Fruit fly (Drosophila melanogaster) whole organism, prepupa: ENCODE results near the gene CG15570.

Experiments
- Blimp-1 ChIP-seq: fragments of 200-800 bp; sonication (Bioruptor generic); optimal IDR thresholded peaks from 3 replicates; lab custom pipeline; 2017; ENCODE audit warnings: missing biosample characterization, missing genetic modification characterization, mild to moderate bottlenecking, moderate library complexity, missing genetic modification reagents
- CG10631 ChIP-seq: fragments of 200-800 bp; sonication (Bioruptor generic); optimal IDR thresholded peaks from 2 replicates; lab custom pipeline; 2016; ENCODE audit warnings: missing biosample characterization, missing genetic modification characterization
- CG10669 ChIP-seq: fragments of 200-800 bp; sonication (Bioruptor generic); optimal IDR thresholded peaks from 3 replicates; lab custom pipeline; 2018; ENCODE audit warnings: missing biosample characterization, mild to moderate bottlenecking, missing genetic modification characterization, moderate library complexity
- CG11294 ChIP-seq: fragments of 200-800 bp; sonication (Bioruptor generic); IDR thresholded peaks from 2 replicates; pipeline ENCODE4 v1.3.6; 2022; ENCODE audit warnings: missing biosample characterization, missing genetic modification characterization
- CG11762 ChIP-seq: fragments of 200-800 bp; sonication (Bioruptor generic); optimal IDR thresholded peaks from 3 replicates; lab custom pipeline; 2016; ENCODE audit warnings: missing biosample characterization, missing genetic modification characterization; ENCODE audit not compliant: insufficient read depth
- CG11902 ChIP-seq: fragments of 200-800 bp; sonication (Bioruptor generic); optimal IDR thresholded peaks from 3 replicates; lab custom pipeline; 2016; ENCODE audit warnings: missing biosample characterization, missing genetic modification characterization
- CG15336 ChIP-seq: fragments of 200-800 bp; sonication (Bioruptor generic); IDR thresholded peaks from 2 replicates; pipeline ENCODE4 v1.3.6; 2022; ENCODE audit warnings: missing biosample characterization, missing genetic modification characterization
- CG16779 ChIP-seq: fragments of 200-800 bp; sonication (Bioruptor generic); optimal IDR thresholded peaks from 3 replicates; lab custom pipeline; 2017; ENCODE audit warnings: missing biosample characterization, mild to moderate bottlenecking, missing genetic modification characterization
- CG3032 ChIP-seq: fragments of 200-800 bp; optimal IDR thresholded peaks from 2 replicates; lab custom pipeline; 2019; ENCODE audit warnings: missing biosample characterization, mild to moderate bottlenecking, missing genetic modification characterization, moderate library complexity
- CG32006 ChIP-seq: fragments of 200-800 bp; sonication (Bioruptor generic); optimal IDR thresholded peaks from 3 replicates; lab custom pipeline; 2017; ENCODE audit warnings: missing biosample characterization, mild to moderate bottlenecking, missing genetic modification characterization
- CG4318 ChIP-seq: fragments of 200-800 bp; sonication (Bioruptor generic); optimal IDR thresholded peaks from 3 replicates; lab custom pipeline; 2017; ENCODE audit warnings: missing biosample characterization, mild to moderate bottlenecking, missing genetic modification characterization
- CG6163 ChIP-seq: fragments of 200-800 bp; sonication (Bioruptor generic); IDR thresholded peaks from 3 replicates; pipeline ENCODE4 v1.3.6; 2022; ENCODE audit warnings: missing biosample characterization, missing genetic modification characterization
- CG6276 ChIP-seq: fragments of 200-800 bp; sonication (Bioruptor generic); optimal IDR thresholded peaks from 2 replicates; lab custom pipeline; 2017; ENCODE audit warnings: missing biosample characterization, mild to moderate bottlenecking, missing genetic modification characterization
- CG6792 ChIP-seq: fragments of 200-800 bp; sonication (Bioruptor generic); optimal IDR thresholded peaks from 3 replicates; lab custom pipeline; 2016; ENCODE audit warnings: missing biosample characterization, missing genetic modification characterization
- CG6808 ChIP-seq: fragments of 200-800 bp; sonication (Bioruptor generic); optimal IDR thresholded peaks from 3 replicates; lab custom pipeline; 2017; ENCODE audit warnings: missing biosample characterization, missing genetic modification characterization, mild to moderate bottlenecking, moderate library complexity, missing genetic modification reagents
- CG6854 ChIP-seq: fragments of 200-800 bp; sonication (Bioruptor generic); optimal IDR thresholded peaks from 2 replicates; lab custom pipeline; 2017; ENCODE audit warnings: missing biosample characterization, mild to moderate bottlenecking, missing genetic modification characterization
- CG7368 ChIP-seq: fragments of 200-800 bp; sonication (Bioruptor generic); optimal IDR thresholded peaks from 3 replicates; lab custom pipeline; 2016; ENCODE audit warnings: missing biosample characterization, missing genetic modification characterization
- CG8119 ChIP-seq: fragments of 200-800 bp; sonication (Bioruptor generic); IDR thresholded peaks from 3 replicates; pipeline ENCODE4 v1.3.6; 2022; ENCODE audit warnings: missing biosample characterization, missing genetic modification characterization
- CG8632 ChIP-seq: fragments of 200-800 bp; sonication (Bioruptor generic); optimal IDR thresholded peaks from 3 replicates; lab custom pipeline; 2016; ENCODE audit warnings: missing biosample characterization, missing genetic modification characterization
- Eip75B ChIP-seq: fragments of 200-800 bp; sonication (Bioruptor generic); optimal IDR thresholded peaks from 3 replicates; lab custom pipeline; 2016; ENCODE audit warnings: missing biosample characterization, missing genetic modification characterization
- Eip78C ChIP-seq: fragments of 200-800 bp; sonication (Bioruptor generic); peaks from one replicate; lab custom pipeline; 2016; ENCODE audit warnings: missing biosample characterization, missing genetic modification characterization
- Eip93F ChIP-seq: fragments of 200-800 bp; sonication (Bioruptor generic); optimal IDR thresholded peaks from 2 replicates; lab custom pipeline; 2016; ENCODE audit warnings: missing biosample characterization, mild to moderate bottlenecking, missing genetic modification characterization
- Ets96B ChIP-seq: fragments of 200-800 bp; optimal IDR thresholded peaks from 2 replicates; lab custom pipeline; 2019; ENCODE audit warnings: missing biosample characterization, mild to moderate bottlenecking, missing genetic modification characterization, moderate library complexity
- Hr38 ChIP-seq: sonication (Bioruptor generic); optimal IDR thresholded peaks from 2 replicates; lab custom pipeline; 2016; ENCODE audit warnings: missing biosample characterization, missing genetic modification characterization
- Hr39 ChIP-seq: fragments of 200-800 bp; sonication (Bioruptor generic); optimal IDR thresholded peaks from 2 replicates; lab custom pipeline; 2016; ENCODE audit warnings: missing biosample characterization, missing genetic modification characterization
- Hr4 ChIP-seq: fragments of 200-800 bp; sonication (Bioruptor generic); optimal IDR thresholded peaks from 3 replicates; lab custom pipeline; 2016; ENCODE audit warnings: missing biosample characterization, missing genetic modification characterization
- Lpt ChIP-seq: fragments of 200-800 bp; sonication (Bioruptor generic); optimal IDR thresholded peaks from 3 replicates; lab custom pipeline; 2016; ENCODE audit warnings: missing biosample characterization, missing genetic modification characterization
- OdsH ChIP-seq: fragments of 200-800 bp; sonication (Bioruptor generic); optimal IDR thresholded peaks from 3 replicates; lab custom pipeline; 2016; ENCODE audit warnings: missing biosample characterization, missing genetic modification characterization
- Smox ChIP-seq: fragments of 200-800 bp; sonication (Bioruptor generic); optimal IDR thresholded peaks from 3 replicates; lab custom pipeline; 2016; ENCODE audit warnings: missing biosample characterization, missing genetic modification characterization
- Sox102F ChIP-seq: fragments of 200-800 bp; sonication (Bioruptor generic); optimal IDR thresholded peaks from 2 replicates; lab custom pipeline; 2016; ENCODE audit warnings: missing biosample characterization, mild to moderate bottlenecking, missing genetic modification characterization
- Sox15 ChIP-seq: fragments of 200-800 bp; sonication (Bioruptor generic); optimal IDR thresholded peaks from 3 replicates; lab custom pipeline; 2016; ENCODE audit warnings: missing biosample characterization, missing genetic modification characterization
- achi ChIP-seq: fragments of 200-800 bp; sonication (Bioruptor generic); optimal IDR thresholded peaks from 3 replicates; lab custom pipeline; 2016; ENCODE audit warnings: missing biosample characterization, missing genetic modification characterization
- acj6 ChIP-seq: fragments of 200-800 bp; sonication (Bioruptor generic); optimal IDR thresholded peaks from 3 replicates; lab custom pipeline; 2016; ENCODE audit warnings: missing biosample characterization, missing genetic modification characterization
- cyc ChIP-seq: fragments of 200-800 bp; sonication (Bioruptor generic); optimal IDR thresholded peaks from 3 replicates; lab custom pipeline; 2016; ENCODE audit warnings: missing biosample characterization, missing genetic modification characterization
- dac ChIP-seq: fragments of 200-800 bp; sonication (Bioruptor generic); optimal IDR thresholded peaks from 2 replicates; lab custom pipeline; 2017; ENCODE audit warnings: missing biosample characterization, mild to moderate bottlenecking, missing genetic modification characterization
- dsx ChIP-seq: fragments of 200-800 bp; optimal IDR thresholded peaks from 3 replicates; lab custom pipeline; 2019; ENCODE audit warnings: missing biosample characterization, mild to moderate bottlenecking, missing genetic modification characterization, moderate library complexity; ENCODE audit not compliant: poor library complexity, severe bottlenecking
- eg ChIP-seq: fragments of 200-800 bp; sonication (Bioruptor generic); IDR thresholded peaks from 3 replicates; pipeline ENCODE4 v1.3.6; 2022; ENCODE audit warnings: missing biosample characterization, missing genetic modification characterization
- esn ChIP-seq: fragments of 200-800 bp; sonication (Bioruptor generic); optimal IDR thresholded peaks from 2 replicates; lab custom pipeline; 2016; ENCODE audit warnings: missing biosample characterization, mild to moderate bottlenecking, missing genetic modification characterization, moderate library complexity
- fd59A ChIP-seq: fragments of 200-800 bp; sonication (Bioruptor generic); optimal IDR thresholded peaks from 2 replicates; lab custom pipeline; 2017; ENCODE audit warnings: missing biosample characterization, mild to moderate bottlenecking, missing genetic modification characterization, missing genetic modification reagents
- fd85E ChIP-seq: fragments of 200-800 bp; sonication (Bioruptor generic); optimal IDR thresholded peaks from 3 replicates; lab custom pipeline; 2016; ENCODE audit warnings: missing biosample characterization, missing genetic modification characterization
- fkh ChIP-seq: fragments of 200-800 bp; sonication (Bioruptor generic); optimal IDR thresholded peaks from 3 replicates; lab custom pipeline; 2017; ENCODE audit warnings: missing biosample characterization, mild to moderate bottlenecking, missing genetic modification characterization, moderate library complexity
- lz ChIP-seq: fragments of 200-800 bp; sonication (Bioruptor generic); optimal IDR thresholded peaks from 3 replicates; lab custom pipeline; 2016; ENCODE audit warnings: missing biosample characterization, missing genetic modification characterization
- salr ChIP-seq, 2 experiments: fragments of 200-800 bp; sonication (Bioruptor generic); optimal IDR thresholded peaks; 3 replicates each; lab custom pipeline; 2016 to 2018; ENCODE audit warnings: missing biosample characterization in 2 of 2, missing genetic modification characterization in 2 of 2, mild to moderate bottlenecking in 1 of 2
- spab ChIP-seq: fragments of 200-800 bp; sonication (Bioruptor generic); optimal IDR thresholded peaks from 2 replicates; lab custom pipeline; 2017; ENCODE audit warnings: missing biosample characterization, mild to moderate bottlenecking, missing genetic modification characterization, missing genetic modification reagents
- topi ChIP-seq: fragments of 200-800 bp; sonication (Bioruptor generic); optimal IDR thresholded peaks from 3 replicates; lab custom pipeline; 2016; ENCODE audit warnings: missing biosample characterization, missing genetic modification characterization

Gene CG15570

DNA sequence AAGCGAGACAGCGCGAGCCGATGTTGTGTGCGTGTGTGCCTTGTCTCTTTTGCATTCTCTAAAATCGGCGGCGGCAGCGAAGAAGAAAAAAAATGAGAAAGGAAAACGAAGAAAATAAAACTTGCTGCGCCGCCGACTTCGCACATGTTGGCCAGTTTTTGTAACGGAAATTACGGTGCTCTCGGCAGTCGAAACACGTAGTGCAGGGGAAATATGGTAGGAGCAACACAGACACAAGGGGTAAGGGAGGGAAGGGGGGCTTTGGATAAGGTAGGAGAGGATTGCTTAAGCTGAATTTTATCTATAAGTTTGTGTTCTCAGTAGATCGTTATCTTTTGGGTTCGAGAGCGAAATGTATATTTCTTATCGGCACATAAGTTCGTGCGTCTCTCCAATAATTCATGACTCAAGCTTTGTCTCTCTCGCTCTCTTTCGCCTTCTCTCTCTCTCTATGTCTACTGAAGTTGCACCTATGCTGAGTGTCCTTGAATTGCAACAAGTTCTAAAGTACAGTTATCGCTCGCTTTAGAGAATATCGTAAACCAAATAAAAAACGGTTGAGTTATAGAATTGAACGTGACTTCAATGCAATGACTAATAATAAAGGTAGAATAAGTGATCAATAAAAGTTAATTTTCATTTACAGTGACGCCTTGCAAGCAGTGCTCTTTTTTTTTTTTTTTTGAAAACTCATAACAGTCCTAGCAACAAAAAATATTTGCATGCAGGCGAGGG is 14.1 kb upstream of the CG15570 start (continued):
- TF ChIP-seq CG6854 (GFP tag; lab: Kevin White, UChicago) (no peak), eg (GFP tag; lab: Robert Waterston, UW) (peak; percentile 55; the same call in 2 of the 3 replicates), salr (GFP tag; optimal IDR thresholded peaks at IDR 0.05; lab: Kevin White, UChicago) (no peak), CG11294 (GFP tag; lab: Robert Waterston, UW) (no peak), esn (GFP tag; lab: Kevin White, UChicago) (no peak), CG10631 (peak; percentile 18), Hr4 (GFP tag; lab: Kevin White, UChicago) (no peak), fkh (GFP tag; lab: Kevin White, UChicago) (no peak), spab (no peak), Eip93F (GFP tag; lab: Kevin White, UChicago) (no peak), Blimp-1 (GFP tag; lab: Kevin White, UChicago) (no peak), CG8632 (GFP tag; lab: Kevin White, UChicago) (no peak), Smox (no peak), OdsH (peak; percentile 26), Hr38 (GFP tag; lab: Kevin White, UChicago) (no peak), topi (no peak), CG3032 (tag; lab: Kevin White, UChicago) (peak; percentile 28), fd85E (GFP tag; lab: Kevin White, UChicago) (no peak), CG10669 (GFP tag; lab: Kevin White, UChicago) (peak; percentile 24), lz (no peak), cyc (GFP tag; lab: Kevin White, UChicago) (no peak), Sox102F (GFP tag; lab: Kevin White, UChicago) (no peak), Lpt (peak; percentile 5), CG15336 (GFP tag; lab: Robert Waterston, UW) (no peak)

dm6 chrX:4205346-4206178 is 12.4 kb upstream of the CG15570 start, which contains the start of gene Fas2:
Gene Fas2 (minus strand): TSS chrX:4206093.
- TF ChIP-seq CG15336 (GFP tag; lab: Robert Waterston, UW), result peak; percentile 64
- TF ChIP-seq Sox15 (GFP tag; lab: Kevin White, UChicago), result no peak
- TF ChIP-seq dsx (GFP tag; lab: Kevin White, UChicago), result peak; percentile 50
- no peak for TF ChIP-seq Hr38 (GFP tag; lab: Kevin White, UChicago)
- TF ChIP-seq Hr39, result no peak
- peak; percentile 55 for TF ChIP-seq CG16779 (tag; lab: Kevin White, UChicago)
- no peak for TF ChIP-seq spab
- TF ChIP-seq dac (GFP tag; lab: Kevin White, UChicago), result peak; percentile 50
- peak; percentile 37 for TF ChIP-seq CG6276
- peak; percentile 67 for TF ChIP-seq Eip75B (GFP tag; lab: Kevin White, UChicago)
- TF ChIP-seq Eip78C (GFP tag; lab: Kevin White, UChicago), result peak; percentile 82
- peak; percentile 46 for TF ChIP-seq CG10631
- peak; percentile 32 for TF ChIP-seq CG4318 (GFP tag; lab: Kevin White, UChicago)
- TF ChIP-seq fd85E (GFP tag; lab: Kevin White, UChicago), result peak; percentile 57
- peak; percentile 61 for TF ChIP-seq CG6808 (GFP tag; lab: Kevin White, UChicago)
- TF ChIP-seq CG32006 (GFP tag; lab: Kevin White, UChicago), result peak; percentile 76
- peak; percentile 39 for TF ChIP-seq Hr4 (GFP tag; lab: Kevin White, UChicago)
- TF ChIP-seq eg (GFP tag; lab: Robert Waterston, UW), result peak; percentile 73
- TF ChIP-seq Ets96B (tag; lab: Kevin White, UChicago), result peak; percentile 20
- peak; percentile 37 for TF ChIP-seq achi (GFP tag; lab: Kevin White, UChicago)
- peak; percentile 25 for TF ChIP-seq lz
- no peak for TF ChIP-seq Eip93F (GFP tag; lab: Kevin White, UChicago)
- TF ChIP-seq cyc (GFP tag; lab: Kevin White, UChicago), result peak; percentile 32
- peak; percentile 5 for TF ChIP-seq acj6 (GFP tag; lab: Kevin White, UChicago)
- TF ChIP-seq topi, result peak; percentile 66
- TF ChIP-seq CG8632 (GFP tag; lab: Kevin White, UChicago), result peak; percentile 0
- TF ChIP-seq CG7368 (GFP tag; lab: Kevin White, UChicago), result peak; percentile 58
- TF ChIP-seq salr (GFP tag; optimal IDR thresholded peaks at IDR 0.05; lab: Kevin White, UChicago), result peak in 1 of 2 experiments; percentile 50
- peak; percentile 13 for TF ChIP-seq CG6792
- TF ChIP-seq CG6163 (GFP tag; lab: Robert Waterston, UW), result peak; percentile 83
- TF ChIP-seq CG8119 (GFP tag; lab: Robert Waterston, UW), result peak; percentile 69
- TF ChIP-seq CG11902, result no peak
- TF ChIP-seq fd59A (GFP tag; lab: Kevin White, UChicago), result peak; percentile 13
- no peak for TF ChIP-seq CG11762 (GFP tag; lab: Kevin White, UChicago)
